ENCODE assay signal across 1 worm cellular context in genomic region chrII:13813950-13814349, ce11.
A peak's percentile ranks its signal among the peaks of the same experiment; 100 is the strongest.
TF ChIP-seq lines count a peak whose summit lies in the region.

No protein-coding gene starts in this region.

TF ChIP-seq in whole organism, L4 larva, 104 proteins besides CTCF, POLR2A, EP300 and RAD21 (continued from another document):
- TF ChIP-seq T20F7.1 (GFP tag; optimal IDR thresholded peaks at IDR 0.05; lab: Kevin White, UChicago) (no peak), pqm-1 (tag; optimal IDR thresholded peaks at IDR 0.05; lab: Kevin White, UChicago) (peak; percentile 90), nhr-76 (tag; optimal IDR thresholded peaks at IDR 0.05; lab: Kevin White, UChicago) (no peak), ctbp-1 (GFP tag; IDR thresholded peaks at IDR 0.05; lab: Robert Waterston, UW) (no peak), rbr-2 (tag; optimal IDR thresholded peaks at IDR 0.05; lab: Kevin White, UChicago) (no peak), spr-3 (GFP tag; optimal IDR thresholded peaks at IDR 0.05; lab: Kevin White, UChicago) (no peak), lin-39 (tag; optimal IDR thresholded peaks at IDR 0.05; lab: Kevin White, UChicago) (no peak), nhr-77 (tag; optimal IDR thresholded peaks at IDR 0.05; lab: Kevin White, UChicago) (peak; percentile 82), tag-97 (GFP tag; IDR thresholded peaks at IDR 0.05; lab: Robert Waterston, UW) (no peak), unc-62 (GFP tag; optimal IDR thresholded peaks at IDR 0.05 in 1 of 2; lab: Kevin White, UChicago) (peak in 1 of 2 experiments; percentile 26), unc-62 (tag; optimal IDR thresholded peaks at IDR 0.05; lab: Kevin White, UChicago) (no peak), zfp-2 (tag; optimal IDR thresholded peaks at IDR 0.05; lab: Kevin White, UChicago) (no peak)
